Worm (Caenorhabditis elegans): ENCODE results near the gene mec-18.

- TF ChIP-seq sma-3 (GFP tag; optimal IDR thresholded peaks at IDR 0.05) = no peak
- no peak for TF ChIP-seq sma-9 (GFP tag; optimal IDR thresholded peaks at IDR 0.05)
- TF ChIP-seq sma-9 (tag; optimal IDR thresholded peaks at IDR 0.05) = no peak
- TF ChIP-seq lsy-2 (tag; optimal IDR thresholded peaks at IDR 0.05) = no peak
- no peak for TF ChIP-seq nhr-6 (tag; optimal IDR thresholded peaks at IDR 0.05)
- TF ChIP-seq egl-27 (tag; optimal IDR thresholded peaks at IDR 0.05) = no peak
- no peak for TF ChIP-seq snpc-4 (tag; optimal IDR thresholded peaks at IDR 0.05)
- TF ChIP-seq ceh-82 (tag; optimal IDR thresholded peaks at IDR 0.05) = no peak
- TF ChIP-seq ztf-11 (tag; optimal IDR thresholded peaks at IDR 0.05) = no peak
- no peak for TF ChIP-seq nhr-77 (tag; optimal IDR thresholded peaks at IDR 0.05)
Measured at ce11 chrX:4248949-4249348, 25.1 kb downstream of the mec-18 start, which contains the start of gene hlh-13.

Data from whole organism, L2 larva.